Worm (Caenorhabditis elegans) whole organism, L4 larva: ENCODE measurements around the gene F18A1.1.
A peak's percentile ranks its signal among the peaks of the same experiment; 100 is the strongest.

Experiments used
- F44E2.7 ChIP-seq: fragments of 200-800 bp; sonication (Bioruptor generic); IDR thresholded peaks from 2 replicates; pipeline ENCODE4 v2.1.2; 2022; ENCODE audit warnings: missing genetic modification characterization, missing compliant biosample characterization
- Y5F2A.4 ChIP-seq: fragments of 200-800 bp; sonication (Bioruptor generic); optimal IDR thresholded peaks from 2 replicates; lab custom pipeline; 2018; ENCODE audit warnings: mild to moderate bottlenecking, missing genetic modification characterization, missing compliant biosample characterization
- daf-16 ChIP-seq, 3 experiments: sonication (generic microtip); optimal IDR thresholded peaks; 2 replicates each; lab custom pipeline; 2016 to 2017; ENCODE audit warnings: missing genetic modification characterization in 3 of 3, missing genetic modification reagents in 3 of 3, mild to moderate bottlenecking in 2 of 3, missing compliant biosample characterization in 2 of 3, missing biosample characterization in 1 of 3, moderate library complexity in 1 of 3
- egl-43 ChIP-seq: fragments of 200-800 bp; sonication (Bioruptor generic); IDR thresholded peaks from 2 replicates; pipeline ENCODE4 v1.3.6; 2022; ENCODE audit warnings: missing genetic modification reagents, missing genetic modification characterization, missing compliant biosample characterization
- gei-8 ChIP-seq: fragments of 200-800 bp; sonication (Bioruptor generic); optimal IDR thresholded peaks from 2 replicates; lab custom pipeline; 2018; ENCODE audit warnings: mild to moderate bottlenecking, missing genetic modification characterization, missing compliant biosample characterization
- hlh-11 ChIP-seq: fragments of 200-800 bp; sonication (Bioruptor generic); optimal IDR thresholded peaks from 2 replicates; lab custom pipeline; 2018; ENCODE audit warnings: mild to moderate bottlenecking, missing genetic modification characterization, missing compliant biosample characterization
- hmg-1.1 ChIP-seq: fragments of 200-800 bp; sonication (Bioruptor generic); IDR thresholded peaks from 2 replicates; pipeline ENCODE4 v1.3.6; 2022; ENCODE audit warnings: missing genetic modification reagents, missing genetic modification characterization, missing compliant biosample characterization
- lin-39 ChIP-seq: fragments of 150-350 bp; optimal IDR thresholded peaks from 2 replicates; lab custom pipeline; 2014; ENCODE audit warnings: missing biosample characterization, missing genetic modification reagents, missing genetic modification characterization
- madf-9 ChIP-seq: fragments of 200-800 bp; sonication (Bioruptor generic); conservative IDR thresholded peaks from 2 replicates; pipeline ENCODE4 v1.3.6; 2022; ENCODE audit warnings: missing genetic modification reagents, missing genetic modification characterization, missing compliant biosample characterization
- nhr-102 ChIP-seq: sonication (generic microtip); optimal IDR thresholded peaks from 2 replicates; lab custom pipeline; 2016; ENCODE audit warnings: mild to moderate bottlenecking, missing genetic modification characterization, moderate library complexity, missing compliant biosample characterization
- nhr-11 ChIP-seq: fragments of 150-350 bp; optimal IDR thresholded peaks from 2 replicates; lab custom pipeline; 2014; ENCODE audit warnings: missing biosample characterization, missing genetic modification characterization
- nhr-25 ChIP-seq: sonication (generic microtip); optimal IDR thresholded peaks from 2 replicates; lab custom pipeline; 2017; ENCODE audit warnings: missing genetic modification characterization, mild to moderate bottlenecking, missing compliant biosample characterization, antibody characterized with exemption, moderate library complexity, borderline replicate concordance; ENCODE audit not compliant: insufficient read depth
- nhr-77 ChIP-seq: fragments of 150-350 bp; optimal IDR thresholded peaks from 2 replicates; lab custom pipeline; 2014; ENCODE audit warnings: missing biosample characterization, missing genetic modification characterization
- skn-1 ChIP-seq: fragments of 150-350 bp; optimal IDR thresholded peaks from 2 replicates; lab custom pipeline; 2014; ENCODE audit warnings: missing biosample characterization, missing genetic modification characterization
- snpc-4 ChIP-seq: fragments of 150-350 bp; optimal IDR thresholded peaks from 2 replicates; lab custom pipeline; 2014; ENCODE audit warnings: missing biosample characterization, missing genetic modification characterization
- tra-1 ChIP-seq: fragments of 200-800 bp; sonication (Bioruptor generic); IDR thresholded peaks from 2 replicates; pipeline ENCODE4 v1.3.6; 2022; ENCODE audit warnings: missing genetic modification reagents, missing genetic modification characterization, missing compliant biosample characterization
- unc-39 ChIP-seq: sonication (generic microtip); optimal IDR thresholded peaks from 2 replicates; lab custom pipeline; 2017; ENCODE audit warnings: missing biosample characterization, missing genetic modification characterization
- unc-62 ChIP-seq, 3 experiments: fragments of 150-350 bp in 1 of 3; sonication (generic microtip); optimal IDR thresholded peaks in 2 of 3; peaks in 1 of 3; 1 replicate in 1 of 3; 2 replicates in 2 of 3; lab custom pipeline; 2014 to 2017; ENCODE audit warnings: missing biosample characterization in 3 of 3, missing genetic modification characterization in 3 of 3, missing genetic modification reagents in 3 of 3, missing genotype in 1 of 3

The F18A1.1 gene

ce11 chrII:7722784-7723183, 38.1 kb downstream of the F18A1.1 start:
- TF ChIP-seq gei-8: no peak
- peak in 1 of 2 experiments; percentile 20 for TF ChIP-seq daf-16 (GFP tag; optimal IDR thresholded peaks at IDR 0.05; lab: Kevin White, UChicago)
- no peak for TF ChIP-seq daf-16 (tag; optimal IDR thresholded peaks at IDR 0.05; lab: Kevin White, UChicago)
- TF ChIP-seq hlh-11: peak; percentile 31
- no peak for TF ChIP-seq unc-62 (GFP tag; optimal IDR thresholded peaks at IDR 0.05 in 1 of 2; lab: Kevin White, UChicago)
- no peak for TF ChIP-seq unc-62 (tag; optimal IDR thresholded peaks at IDR 0.05; lab: Kevin White, UChicago)
- TF ChIP-seq hmg-1.1 (GFP tag; lab: Robert Waterston, UW): no peak
- no peak for TF ChIP-seq unc-39 (tag; lab: Kevin White, UChicago)
- TF ChIP-seq snpc-4 (tag; lab: Kevin White, UChicago): no peak
- no peak for TF ChIP-seq Y5F2A.4 (GFP tag; lab: Kevin White, UChicago)
- peak; percentile 12 for TF ChIP-seq nhr-11 (tag; lab: Kevin White, UChicago)

ce11 chrII:7724603-7725002, 39.9 kb downstream of the F18A1.1 start, which contains the start of gene cpna-2:
TSS of gene cpna-2 (plus strand) at chrII:7724903.
- TF ChIP-seq nhr-102 (tag; lab: Kevin White, UChicago) (no peak), nhr-77 (tag; lab: Kevin White, UChicago) (no peak), skn-1 (tag; lab: Kevin White, UChicago) (no peak), egl-43 (GFP tag; lab: Robert Waterston, UW) (no peak), madf-9 (no peak), F44E2.7 (GFP tag; lab: Robert Waterston, UW) (no peak), tra-1 (no peak), nhr-25 (tag; lab: Kevin White, UChicago) (no peak)

DNA sequence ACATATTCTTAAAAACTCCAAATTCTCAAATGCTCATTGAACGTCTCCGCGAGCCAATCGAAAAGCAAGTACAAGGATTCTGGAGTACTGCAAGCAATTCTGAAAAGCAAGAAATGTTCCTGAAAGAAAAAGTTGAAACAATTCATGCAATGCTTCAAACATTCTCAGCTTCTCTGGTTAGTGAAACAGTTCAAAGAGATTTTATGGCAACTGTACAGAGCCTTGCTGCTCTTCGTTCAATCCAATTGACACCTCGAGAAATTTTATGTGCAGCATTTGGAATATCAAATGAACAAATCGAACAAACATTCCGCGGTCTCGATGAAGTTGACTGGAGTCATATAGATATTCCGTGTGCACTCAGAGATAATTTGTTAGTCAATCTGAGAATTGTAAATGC, 52.0 kb downstream of the F18A1.1 start:
- TF ChIP-seq unc-62 (GFP tag; optimal IDR thresholded peaks at IDR 0.05 in 1 of 2; lab: Kevin White, UChicago): peak in 1 of 2 experiments; percentile 95
- TF ChIP-seq unc-62 (tag; optimal IDR thresholded peaks at IDR 0.05; lab: Kevin White, UChicago): no peak
- no peak for TF ChIP-seq lin-39 (tag; lab: Kevin White, UChicago)
